Fruit fly (Drosophila melanogaster): ENCODE data around the gene CG10026.

CG10026 gene

DNA sequence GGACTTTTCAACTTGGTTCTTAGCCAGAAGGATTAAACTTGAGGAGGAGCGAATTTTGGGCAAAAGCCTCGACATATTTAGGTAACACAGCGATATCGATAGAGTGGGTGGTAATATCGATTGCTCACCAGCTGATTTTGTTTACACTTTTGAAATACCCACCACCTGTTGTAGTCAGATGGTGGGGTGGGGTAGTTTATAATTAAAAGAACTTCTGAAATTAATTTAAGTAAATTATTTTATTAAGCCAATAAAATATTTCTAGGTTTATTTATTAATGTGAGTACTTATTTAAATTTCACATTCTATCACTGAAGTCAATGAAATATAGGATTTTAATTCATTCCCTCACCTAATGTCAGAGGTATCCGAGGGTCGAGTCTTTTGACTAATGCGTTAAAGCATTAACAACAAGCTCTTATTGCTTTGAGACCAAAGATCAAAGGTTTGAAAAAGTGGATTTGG, 36.0 kb downstream of the CG10026 start, which contains the start of the genes CG10194 and CG18094 (continued):
- TF ChIP-seq bsh (GFP tag; optimal IDR thresholded peaks at IDR 0.05): peak in 1 of 2 experiments; percentile 43
- peak; percentile 20 for TF ChIP-seq CG15514 (GFP tag; optimal IDR thresholded peaks at IDR 0.05)
- TF ChIP-seq CG10654 (GFP tag; optimal IDR thresholded peaks at IDR 0.05): peak; percentile 16
- no peak for TF ChIP-seq pho (GFP tag; optimal IDR thresholded peaks at IDR 0.05)
- no peak for TF ChIP-seq D (optimal IDR thresholded peaks at IDR 0.05)
- TF ChIP-seq D (GFP tag; optimal IDR thresholded peaks at IDR 0.05): no peak
- peak; percentile 8 for TF ChIP-seq CG7745 (tag; optimal IDR thresholded peaks at IDR 0.05)
- TF ChIP-seq stc (GFP tag; IDR thresholded peaks at IDR 0.05): peak; percentile 34; the same call in 1 of the 2 replicates
- TF ChIP-seq CG16815 (GFP tag; optimal IDR thresholded peaks at IDR 0.05): peak; percentile 14
- TF ChIP-seq sna (GFP tag; IDR thresholded peaks at IDR 0.05; ENCODE audit: partially characterized antibody): peak; percentile 70
- TF ChIP-seq ems (GFP tag; optimal IDR thresholded peaks at IDR 0.05): no peak
- no peak for TF ChIP-seq pan (optimal IDR thresholded peaks at IDR 0.05)
- peak in 1 of 2 experiments; percentile 17 for TF ChIP-seq pan (GFP tag; optimal IDR thresholded peaks at IDR 0.05 in 1 of 2, IDR thresholded peaks at IDR 0.05 in 1 of 2)
- 0 out of 2 replicates have a peak, but pooled peaks have one; percentile 26 for TF ChIP-seq tna (GFP tag; IDR thresholded peaks at IDR 0.05; ENCODE audit: partially characterized antibody)
- no peak for TF ChIP-seq CG7963 (GFP tag; IDR thresholded peaks at IDR 0.05; ENCODE audit: partially characterized antibody)
- TF ChIP-seq ham (GFP tag; IDR thresholded peaks at IDR 0.05): no peak
- TF ChIP-seq CG6272 (GFP tag; IDR thresholded peaks at IDR 0.05): no peak
- TF ChIP-seq MBD-R2 (GFP tag; IDR thresholded peaks at IDR 0.05): peak; percentile 91
- TF ChIP-seq al (GFP tag; IDR thresholded peaks at IDR 0.05): 0 out of 2 replicates have a peak, but pooled peaks have one; percentile 23
- TF ChIP-seq Dref (GFP tag; IDR thresholded peaks at IDR 0.05): peak; percentile 74
- TF ChIP-seq CG8924 (tag; optimal IDR thresholded peaks at IDR 0.05): peak; percentile 18
- TF ChIP-seq CG6175 (GFP tag; IDR thresholded peaks at IDR 0.05): no peak
- TF ChIP-seq CG4424 (GFP tag; optimal IDR thresholded peaks at IDR 0.05): peak; percentile 16
- TF ChIP-seq CG2116 (GFP tag; optimal IDR thresholded peaks at IDR 0.05): peak; percentile 51
- TF ChIP-seq gsb-n (tag; optimal IDR thresholded peaks at IDR 0.05): no peak
- TF ChIP-seq Six4 (GFP tag; optimal IDR thresholded peaks at IDR 0.05): peak; percentile 10
- TF ChIP-seq CG3726 (GFP tag; IDR thresholded peaks at IDR 0.05): no peak
- TF ChIP-seq Hr3 (GFP tag; optimal IDR thresholded peaks at IDR 0.05): peak; percentile 57
- no peak for TF ChIP-seq CG30020 (tag; optimal IDR thresholded peaks at IDR 0.05)
- TF ChIP-seq CG2202 (tag; optimal IDR thresholded peaks at IDR 0.05): peak; percentile 3
- no peak for TF ChIP-seq emc (GFP tag; optimal IDR thresholded peaks at IDR 0.05)
- peak; percentile 17 for TF ChIP-seq trem (tag; optimal IDR thresholded peaks at IDR 0.05)
- TF ChIP-seq jing (GFP tag; optimal IDR thresholded peaks at IDR 0.05): no peak
- TF ChIP-seq CG8290 (GFP tag; optimal IDR thresholded peaks at IDR 0.05): no peak
- no peak for TF ChIP-seq CG8290 (tag; optimal IDR thresholded peaks at IDR 0.05)
- no peak for TF ChIP-seq CG7372 (GFP tag; IDR thresholded peaks at IDR 0.05)
- TF ChIP-seq inv (GFP tag; IDR thresholded peaks at IDR 0.05; ENCODE audit: partially characterized antibody): peak; percentile 34
- TF ChIP-seq Vsx1 (GFP tag; optimal IDR thresholded peaks at IDR 0.05): no peak
- no peak for TF ChIP-seq z (GFP tag; IDR thresholded peaks at IDR 0.05)
- peak; percentile 47; the same call in 1 of the 2 replicates for TF ChIP-seq Scr (GFP tag; IDR thresholded peaks at IDR 0.05; ENCODE audit: partially characterized antibody)
- peak; percentile 9 for TF ChIP-seq stwl (tag; optimal IDR thresholded peaks at IDR 0.05)
- TF ChIP-seq odd (GFP tag; optimal IDR thresholded peaks at IDR 0.05): no peak
- TF ChIP-seq ken (GFP tag; IDR thresholded peaks at IDR 0.05): no peak
- peak; percentile 17 for TF ChIP-seq Bteb2 (GFP tag; optimal IDR thresholded peaks at IDR 0.05)
- peak; percentile 47 for TF ChIP-seq Fer3 (tag; optimal IDR thresholded peaks at IDR 0.05)
- TF ChIP-seq amos (GFP tag; IDR thresholded peaks at IDR 0.05; ENCODE audit: partially characterized antibody): peak; percentile 69; the same call in 1 of the 2 replicates
- peak; percentile 13 for TF ChIP-seq oc (tag; optimal IDR thresholded peaks at IDR 0.05)
- TF ChIP-seq Ada2b (GFP tag; IDR thresholded peaks at IDR 0.05): peak; percentile 12; the same call in 1 of the 2 replicates
- no peak for TF ChIP-seq Nf-YA (GFP tag; IDR thresholded peaks at IDR 0.05)
- TF ChIP-seq D19B (GFP tag; optimal IDR thresholded peaks at IDR 0.05): peak; percentile 99
- no peak for TF ChIP-seq MTF-1 (GFP tag; optimal IDR thresholded peaks at IDR 0.05; ENCODE audit: borderline replicate concordance)
